Worm (Caenorhabditis elegans) whole organism, early embryonic: Measurements from ENCODE around the gene srsx-9.

Source experiments
- aly-1 ChIP-seq: sonication (generic microtip); optimal IDR thresholded peaks from 2 replicates; lab custom pipeline; 2016; ENCODE audit warnings: missing genetic modification characterization, missing compliant biosample characterization
- ceh-36 ChIP-seq: sonication (generic microtip); optimal IDR thresholded peaks from 2 replicates; lab custom pipeline; 2016; ENCODE audit warnings: missing genetic modification characterization, inconsistent platforms, missing compliant biosample characterization

DNA sequence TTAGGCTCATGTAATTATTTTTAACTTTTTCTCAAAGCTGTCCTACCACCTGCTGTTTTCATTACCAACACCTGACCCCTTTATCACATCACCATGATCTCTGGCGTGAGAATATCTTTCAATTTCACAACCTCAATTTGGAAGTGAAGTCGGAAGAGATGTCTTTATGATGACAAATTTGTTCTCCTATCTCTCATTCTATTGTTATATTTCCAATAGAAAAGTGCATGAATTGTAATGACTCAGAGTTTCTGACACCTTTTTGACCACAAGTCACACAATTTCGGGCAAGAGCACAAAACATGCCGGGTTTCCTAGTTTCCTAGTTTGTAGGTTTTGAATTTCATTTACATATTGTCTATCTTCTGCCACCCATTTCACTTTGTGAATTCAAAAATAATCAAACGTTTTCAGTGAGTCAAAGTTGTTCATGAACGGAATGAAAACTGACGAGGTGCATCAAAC lies 46.0 kb upstream of the srsx-9 start, which contains the start of gene srr-4:
- TF ChIP-seq aly-1 (no peak), ceh-36 (tag; lab: Kevin White, UChicago) (no peak)
